Fruit fly (Drosophila melanogaster) whole organism, embryonic: Measurements from ENCODE around the gene CG18622.
A peak's percentile ranks its signal among the peaks of the same experiment; 100 is the strongest.

ENCODE experiments used
- Antp ChIP-seq: fragments of 200-800 bp; sonication (Bioruptor generic); optimal IDR thresholded peaks from 3 replicates; lab custom pipeline; 2016; ENCODE audit warnings: missing biosample characterization, missing genetic modification characterization
- Asciz ChIP-seq: fragments of 200-800 bp; sonication (Bioruptor generic); optimal IDR thresholded peaks from 2 replicates; lab custom pipeline; 2017; ENCODE audit warnings: missing biosample characterization, mild to moderate bottlenecking, missing genetic modification characterization, missing genetic modification reagents
- CG10147 ChIP-seq: fragments of 200-800 bp; sonication (Bioruptor generic); optimal IDR thresholded peaks from 2 replicates; lab custom pipeline; 2019; ENCODE audit warnings: missing biosample characterization, mild to moderate bottlenecking, missing genetic modification characterization, moderate library complexity
- CG10274 ChIP-seq: fragments of 200-800 bp; sonication (Bioruptor generic); optimal IDR thresholded peaks from 3 replicates; lab custom pipeline; 2017; ENCODE audit warnings: missing biosample characterization, mild to moderate bottlenecking, missing genetic modification characterization
- CG10366 ChIP-seq: fragments of 200-800 bp; sonication (Bioruptor generic); IDR thresholded peaks from 2 replicates; pipeline ENCODE4 v1.3.6; 2022; ENCODE audit warnings: missing biosample characterization, missing genetic modification characterization
- CG11456 ChIP-seq: fragments of 200-800 bp; sonication (Bioruptor generic); IDR thresholded peaks from 3 replicates; pipeline ENCODE4 v1.3.6; 2022; ENCODE audit warnings: missing biosample characterization, missing genetic modification characterization
- CG13287 ChIP-seq: fragments of 200-800 bp; sonication (Bioruptor generic); IDR thresholded peaks from 2 replicates; pipeline ENCODE4 v1.3.6; 2022; ENCODE audit warnings: missing biosample characterization, missing genetic modification characterization; ENCODE audit not compliant: partially characterized antibody
- CG13894 ChIP-seq: fragments of 200-800 bp; sonication (Bioruptor generic); optimal IDR thresholded peaks from 3 replicates; lab custom pipeline; 2018; ENCODE audit warnings: missing biosample characterization, mild to moderate bottlenecking, missing genetic modification characterization, moderate library complexity
- CG1529 ChIP-seq: fragments of 200-800 bp; sonication (Bioruptor generic); optimal IDR thresholded peaks from 3 replicates; lab custom pipeline; 2018; ENCODE audit warnings: missing biosample characterization, missing genetic modification characterization
- CG15479 ChIP-seq: fragments of 200-800 bp; sonication (Bioruptor generic); optimal IDR thresholded peaks from 3 replicates; lab custom pipeline; 2019; ENCODE audit warnings: missing biosample characterization, mild to moderate bottlenecking, missing genetic modification characterization, moderate library complexity
- CG16815 ChIP-seq: fragments of 200-800 bp; sonication (Bioruptor generic); optimal IDR thresholded peaks from 3 replicates; lab custom pipeline; 2017; ENCODE audit warnings: missing biosample characterization, mild to moderate bottlenecking, missing genetic modification characterization
- CG17361 ChIP-seq: fragments of 200-800 bp; sonication (Bioruptor generic); IDR thresholded peaks from 3 replicates; pipeline ENCODE4 v1.3.6; 2022; ENCODE audit warnings: missing biosample characterization, missing genetic modification characterization
- CG32772 ChIP-seq: fragments of 200-800 bp; sonication (Bioruptor generic); IDR thresholded peaks from 2 replicates; pipeline ENCODE4 v1.3.6; 2022; ENCODE audit warnings: missing biosample characterization, missing genetic modification characterization
- CG33557 ChIP-seq: fragments of 200-800 bp; sonication (Bioruptor generic); optimal IDR thresholded peaks from 2 replicates; lab custom pipeline; 2019; ENCODE audit warnings: missing biosample characterization, mild to moderate bottlenecking, missing genetic modification characterization, moderate library complexity
- CG34224 ChIP-seq: fragments of 200-800 bp; sonication (Bioruptor generic); IDR thresholded peaks from 3 replicates; pipeline ENCODE4 v1.3.6; 2022; ENCODE audit warnings: missing biosample characterization, missing genetic modification characterization; ENCODE audit not compliant: partially characterized antibody
- CG5245 ChIP-seq: fragments of 200-800 bp; sonication (Bioruptor generic); optimal IDR thresholded peaks from 3 replicates; lab custom pipeline; 2016; ENCODE audit warnings: missing biosample characterization, missing genetic modification characterization
- CG5953 ChIP-seq: fragments of 200-800 bp; sonication (Bioruptor generic); IDR thresholded peaks from 2 replicates; pipeline ENCODE4 v1.3.6; 2022; ENCODE audit warnings: missing biosample characterization, missing genetic modification characterization
- CG7357 ChIP-seq: fragments of 200-800 bp; sonication (Bioruptor generic); IDR thresholded peaks from 3 replicates; pipeline ENCODE4 v1.3.6; 2022; ENCODE audit warnings: missing biosample characterization, missing genetic modification characterization
- CG7928 ChIP-seq: fragments of 200-800 bp; sonication (Bioruptor generic); optimal IDR thresholded peaks from 2 replicates; lab custom pipeline; 2017; ENCODE audit warnings: missing biosample characterization, mild to moderate bottlenecking, missing genetic modification characterization
- CoRest ChIP-seq: fragments of 200-800 bp; sonication (Bioruptor generic); optimal IDR thresholded peaks from 3 replicates; lab custom pipeline; 2018; ENCODE audit warnings: missing biosample characterization, mild to moderate bottlenecking, missing genetic modification characterization, moderate library complexity
- Dip3 ChIP-seq: fragments of 200-800 bp; sonication (Bioruptor generic); optimal IDR thresholded peaks from 3 replicates; lab custom pipeline; 2016; ENCODE audit warnings: missing biosample characterization, missing genetic modification characterization
- HLH4C ChIP-seq: fragments of 200-800 bp; sonication (Bioruptor generic); IDR thresholded peaks from 3 replicates; pipeline ENCODE4 v1.3.6; 2022; ENCODE audit warnings: missing biosample characterization, missing genetic modification characterization; ENCODE audit not compliant: partially characterized antibody
- HLHmδ ChIP-seq: fragments of 200-800 bp; sonication (Bioruptor generic); optimal IDR thresholded peaks from 2 replicates; lab custom pipeline; 2018; ENCODE audit warnings: missing biosample characterization, mild to moderate bottlenecking, missing genetic modification characterization, moderate library complexity
- Mad ChIP-seq: fragments of 200-800 bp; sonication (Bioruptor generic); optimal IDR thresholded peaks from 2 replicates; lab custom pipeline; 2016; ENCODE audit warnings: missing biosample characterization, missing genetic modification characterization
- Med ChIP-seq: fragments of 200-800 bp; sonication (Bioruptor generic); peaks from one replicate; lab custom pipeline; 2016; ENCODE audit warnings: missing biosample characterization, missing genetic modification characterization, mild to moderate bottlenecking, inconsistent platforms, moderate library complexity
- Rx ChIP-seq: fragments of 200-800 bp; sonication (Bioruptor generic); IDR thresholded peaks from 2 replicates; pipeline ENCODE4 v1.3.6; 2022; ENCODE audit warnings: missing biosample characterization, missing genetic modification characterization
- crp ChIP-seq, 2 experiments: fragments of 200-800 bp; sonication (Bioruptor generic); optimal IDR thresholded peaks; 2 replicates in 1 of 2; 3 replicates in 1 of 2; lab custom pipeline; 2017; ENCODE audit warnings: missing biosample characterization in 2 of 2, missing genetic modification characterization in 2 of 2, mild to moderate bottlenecking in 1 of 2, moderate library complexity in 1 of 2
- hkb ChIP-seq, 2 experiments: fragments of 200-800 bp in 1 of 2; fragments of >200 bp in 1 of 2; sonication (Bioruptor generic) in 1 of 2; IDR thresholded peaks in 1 of 2; optimal IDR thresholded peaks in 1 of 2; 2 replicates each; pipeline versions ENCODE4 v1.3.6 to Lab custom; 2017 to 2022; ENCODE audit warnings: missing biosample characterization in 1 of 2, missing genetic modification characterization in 1 of 2
- ind ChIP-seq: fragments of 200-800 bp; sonication (Bioruptor generic); optimal IDR thresholded peaks from 3 replicates; lab custom pipeline; 2016; ENCODE audit warnings: missing biosample characterization, missing genetic modification characterization
- lola ChIP-seq, 3 experiments: fragments of >200 bp in 2 of 3; fragments of 200-800 bp in 1 of 3; sonication (Bioruptor generic) in 1 of 3; optimal IDR thresholded peaks; 2 replicates each; lab custom pipeline; 2017 to 2019; ENCODE audit warnings: missing biosample characterization in 3 of 3, missing genetic modification characterization in 3 of 3, mild to moderate bottlenecking in 1 of 3, moderate library complexity in 1 of 3
- mirr ChIP-seq: fragments of 200-800 bp; sonication (Bioruptor generic); optimal IDR thresholded peaks from 3 replicates; lab custom pipeline; 2018; ENCODE audit warnings: missing biosample characterization, mild to moderate bottlenecking, missing genetic modification characterization
- otp ChIP-seq: fragments of 200-800 bp; sonication (Bioruptor generic); IDR thresholded peaks from 3 replicates; pipeline ENCODE4, ENCODE4 v1.3.6; 2022; ENCODE audit warnings: missing biosample characterization, missing genetic modification characterization
- rib ChIP-seq: fragments of 200-800 bp; sonication (Bioruptor generic); IDR thresholded peaks from 2 replicates; pipeline ENCODE4 v1.3.6; 2022; ENCODE audit warnings: missing biosample characterization, missing genetic modification characterization
- sens ChIP-seq: fragments of 200-800 bp; sonication (Bioruptor generic); peaks from one replicate; lab custom pipeline; 2016; ENCODE audit warnings: missing biosample characterization, missing genetic modification characterization
- ssp ChIP-seq: fragments of 200-800 bp; sonication (Bioruptor generic); IDR thresholded peaks from 2 replicates; pipeline ENCODE4 v1.3.6; 2022; ENCODE audit warnings: missing biosample characterization, missing genetic modification characterization
- vnd ChIP-seq: fragments of 200-800 bp; sonication (Bioruptor generic); IDR thresholded peaks from 3 replicates; pipeline ENCODE4 v1.3.6; 2022; ENCODE audit warnings: missing biosample characterization, missing genetic modification characterization; ENCODE audit not compliant: partially characterized antibody
- vvl ChIP-seq: fragments of 200-800 bp; sonication (Bioruptor generic); IDR thresholded peaks from 2 replicates; pipeline ENCODE4 v1.3.6; 2022; ENCODE audit warnings: missing biosample characterization, missing genetic modification characterization
- zen ChIP-seq: fragments of 200-800 bp; sonication (Bioruptor generic); optimal IDR thresholded peaks from 3 replicates; lab custom pipeline; 2018; ENCODE audit warnings: missing biosample characterization, mild to moderate bottlenecking, missing genetic modification characterization, moderate library complexity

The CG18622 gene

dm6 chr3R:16987220-16987923 is at the start of gene CG18622 (continued):
- no peak for TF ChIP-seq HLHmδ (GFP tag; lab: Kevin White, UChicago)
- no peak; the same call in 2 of the 3 replicates for TF ChIP-seq CG11456 (GFP tag; lab: Robert Waterston, UW)
- peak; percentile 75 for TF ChIP-seq mirr
- TF ChIP-seq zen (tag; lab: Kevin White, UChicago), result no peak
- TF ChIP-seq vnd (GFP tag; lab: Robert Waterston, UW), result peak; percentile 44; the same call in 1 of the 3 replicates
- no peak for TF ChIP-seq CG34224 (GFP tag; lab: Robert Waterston, UW)
- peak in 1 of 2 experiments; percentile 10 for TF ChIP-seq crp (GFP tag; optimal IDR thresholded peaks at IDR 0.05; lab: Kevin White, UChicago)
- TF ChIP-seq Asciz, result peak; percentile 19
- no peak for TF ChIP-seq vvl (GFP tag; lab: Robert Waterston, UW)
- TF ChIP-seq Med (GFP tag; lab: Kevin White, UChicago), result peak; percentile 76
- TF ChIP-seq CG10366, result no peak
- peak; percentile 8; the same call in 2 of the 3 replicates for TF ChIP-seq CG17361 (GFP tag; lab: Robert Waterston, UW)
- peak; percentile 63; the same call in 1 of the 2 replicates for TF ChIP-seq CG13287 (GFP tag; lab: Robert Waterston, UW)
- TF ChIP-seq CG7928 (GFP tag; lab: Kevin White, UChicago), result no peak
- no peak for TF ChIP-seq CG10147 (GFP tag; lab: Kevin White, UChicago)
- TF ChIP-seq CG13894 (tag; lab: Kevin White, UChicago), result peak; percentile 95
- TF ChIP-seq ssp (GFP tag; lab: Robert Waterston, UW), result no peak
- TF ChIP-seq Mad, result no peak

- no peak for TF ChIP-seq otp (GFP tag; lab: Robert Waterston, UW)
- no peak for TF ChIP-seq CG7357 (GFP tag; lab: Robert Waterston, UW)
- no peak for TF ChIP-seq CG32772 (GFP tag; lab: Robert Waterston, UW)
- TF ChIP-seq hkb (optimal IDR thresholded peaks at IDR 0.05; lab: Kevin White, UChicago), result no peak
- TF ChIP-seq hkb (GFP tag; IDR thresholded peaks at IDR 0.05; lab: Robert Waterston, UW), result no peak
- no peak for TF ChIP-seq Rx (GFP tag; lab: Robert Waterston, UW)
- TF ChIP-seq Dip3, result no peak
These were observed 48.4 kb upstream of the CG18622 start, which contains the start of gene CG4009 for dm6 chr3R:17035945-17036344. Gene CG4009 (minus strand): TSS chr3R:17036045.

dm6 chr3R:17031502-17031901 is 44.0 kb upstream of the CG18622 start, which contains the start of gene CG31268:
Gene CG31268 (plus strand): TSS chr3R:17031802.
- no peak for TF ChIP-seq Antp (GFP tag; lab: Kevin White, UChicago)
- no peak for TF ChIP-seq rib (GFP tag; lab: Robert Waterston, UW)
- TF ChIP-seq CG1529, result no peak
- no peak for TF ChIP-seq hkb (optimal IDR thresholded peaks at IDR 0.05; lab: Kevin White, UChicago)
- TF ChIP-seq hkb (GFP tag; IDR thresholded peaks at IDR 0.05; lab: Robert Waterston, UW), result no peak
- no peak for TF ChIP-seq CG16815 (GFP tag; lab: Kevin White, UChicago)
- no peak for TF ChIP-seq CoRest (tag; lab: Kevin White, UChicago)
- TF ChIP-seq CG15479 (GFP tag; lab: Kevin White, UChicago), result no peak
- no peak for TF ChIP-seq CG10274 (GFP tag; lab: Kevin White, UChicago)
- TF ChIP-seq sens (GFP tag; lab: Kevin White, UChicago), result no peak
- TF ChIP-seq HLH4C (GFP tag; lab: Robert Waterston, UW), result no peak
- TF ChIP-seq CG5953, result no peak
- TF ChIP-seq CG33557 (GFP tag; lab: Kevin White, UChicago), result no peak
- no peak for TF ChIP-seq CG5245 (GFP tag; lab: Kevin White, UChicago)
- no peak for TF ChIP-seq lola (GFP tag; optimal IDR thresholded peaks at IDR 0.05; lab: Kevin White, UChicago)
- no peak for TF ChIP-seq ind (GFP tag; lab: Kevin White, UChicago)
